Worm (Caenorhabditis elegans) whole organism, L3 larva: ENCODE results near the gene F46C8.8.

ENCODE experiments used
- ceh-9 ChIP-seq: sonication (generic microtip); optimal IDR thresholded peaks from 2 replicates; lab custom pipeline; 2018; ENCODE audit warnings: missing biosample characterization, missing genetic modification characterization
- daf-12 ChIP-seq: fragments of 150-350 bp; optimal IDR thresholded peaks from 2 replicates; lab custom pipeline; 2014; ENCODE audit warnings: missing biosample characterization, missing genetic modification reagents, missing genetic modification characterization
- elt-1 ChIP-seq: fragments of 150-350 bp; optimal IDR thresholded peaks from 2 replicates; lab custom pipeline; 2014; ENCODE audit warnings: missing biosample characterization, missing genetic modification characterization
- elt-2 ChIP-seq: sonication (generic microtip); optimal IDR thresholded peaks from 2 replicates; lab custom pipeline; 2016; ENCODE audit warnings: missing genetic modification reagents, mild to moderate bottlenecking, missing genetic modification characterization, missing compliant biosample characterization
- elt-3 ChIP-seq, 3 experiments: fragments of 150-350 bp in 1 of 3; sonication (generic microtip) in 2 of 3; optimal IDR thresholded peaks; 2 replicates in 2 of 3; 4 replicates in 1 of 3; lab custom pipeline; 2014 to 2017; ENCODE audit warnings: missing biosample characterization in 3 of 3, missing genetic modification characterization in 3 of 3
- eor-1 ChIP-seq, 2 experiments: fragments of 150-350 bp; optimal IDR thresholded peaks; 2 replicates each; lab custom pipeline; 2014 to 2018; ENCODE audit warnings: missing biosample characterization in 2 of 2, missing genetic modification characterization in 2 of 2
- fkh-2 ChIP-seq: fragments of 150-350 bp; optimal IDR thresholded peaks from 2 replicates; lab custom pipeline; 2014; ENCODE audit warnings: missing biosample characterization, missing genetic modification reagents, missing genetic modification characterization
- mdl-1 ChIP-seq: fragments of 150-350 bp; optimal IDR thresholded peaks from 2 replicates; lab custom pipeline; 2014; ENCODE audit warnings: missing biosample characterization, missing genetic modification characterization
- nfya-1 ChIP-seq: sonication (generic microtip); optimal IDR thresholded peaks from 2 replicates; lab custom pipeline; 2017; ENCODE audit warnings: missing genetic modification characterization, mild to moderate bottlenecking, missing compliant biosample characterization, antibody characterized with exemption, moderate library complexity; ENCODE audit not compliant: insufficient read depth
- nhr-11 ChIP-seq: fragments of 150-350 bp; optimal IDR thresholded peaks from 2 replicates; lab custom pipeline; 2014; ENCODE audit warnings: missing biosample characterization, missing genetic modification characterization
- nhr-23 ChIP-seq: fragments of 150-350 bp; optimal IDR thresholded peaks from 2 replicates; lab custom pipeline; 2014; ENCODE audit warnings: missing biosample characterization, missing genetic modification reagents, missing genetic modification characterization
- nhr-237 ChIP-seq: fragments of 150-350 bp; optimal IDR thresholded peaks from 2 replicates; lab custom pipeline; 2014; ENCODE audit warnings: missing biosample characterization, missing genetic modification characterization
- nhr-25 ChIP-seq: sonication (generic microtip); optimal IDR thresholded peaks from 2 replicates; lab custom pipeline; 2017; ENCODE audit warnings: missing biosample characterization, missing genetic modification characterization
- nhr-28 ChIP-seq: fragments of 150-350 bp; optimal IDR thresholded peaks from 2 replicates; lab custom pipeline; 2014; ENCODE audit warnings: missing biosample characterization, missing genetic modification characterization
- nhr-67 ChIP-seq: fragments of 150-350 bp; optimal IDR thresholded peaks from 2 replicates; lab custom pipeline; 2014; ENCODE audit warnings: missing biosample characterization, missing genetic modification characterization
- nhr-77 ChIP-seq: fragments of 150-350 bp; optimal IDR thresholded peaks from 2 replicates; lab custom pipeline; 2014; ENCODE audit warnings: missing biosample characterization, missing genetic modification characterization
- pqm-1 ChIP-seq: fragments of 150-350 bp; optimal IDR thresholded peaks from 2 replicates; lab custom pipeline; 2017; ENCODE audit warnings: missing biosample characterization, missing genetic modification characterization, inconsistent platforms
- skn-1 ChIP-seq: fragments of 150-350 bp; optimal IDR thresholded peaks from 2 replicates; lab custom pipeline; 2014; ENCODE audit warnings: missing biosample characterization, missing genetic modification characterization
- zag-1 ChIP-seq: fragments of 150-350 bp; optimal IDR thresholded peaks from 2 replicates; lab custom pipeline; 2014; ENCODE audit warnings: missing biosample characterization, missing genetic modification characterization

F46C8.8 gene

ce11 chrX:7507141-7507540, 47.1 kb downstream of the F46C8.8 start:
- TF ChIP-seq pqm-1 (tag; lab: Kevin White, UChicago) (no peak), mdl-1 (tag; lab: Kevin White, UChicago) (no peak), elt-1 (tag; lab: Kevin White, UChicago) (no peak), zag-1 (tag; lab: Kevin White, UChicago) (no peak), fkh-2 (tag; lab: Kevin White, UChicago) (no peak), nhr-237 (tag; lab: Kevin White, UChicago) (no peak), elt-2 (no peak), daf-12 (tag; lab: Kevin White, UChicago) (no peak), ceh-9 (tag; lab: Kevin White, UChicago) (no peak)

- TF ChIP-seq skn-1 (tag; lab: Kevin White, UChicago) (no peak), nhr-23 (tag; lab: Kevin White, UChicago) (no peak), elt-3 (tag; optimal IDR thresholded peaks at IDR 0.05; lab: Kevin White, UChicago) (no peak), nhr-28 (tag; lab: Kevin White, UChicago) (no peak), nhr-11 (tag; lab: Kevin White, UChicago) (no peak), nhr-25 (tag; lab: Kevin White, UChicago) (no peak), eor-1 (tag; optimal IDR thresholded peaks at IDR 0.05; lab: Kevin White, UChicago) (no peak), nfya-1 (tag; lab: Kevin White, UChicago) (no peak)
Observed at ce11 chrX:7506533-7506932, 47.7 kb downstream of the F46C8.8 start, which contains the start of gene lgc-11. lgc-11 (minus strand) TSS chrX:7506633.

- TF ChIP-seq nfya-1 (tag; lab: Kevin White, UChicago) (no peak), nhr-77 (no peak), nhr-67 (tag; lab: Kevin White, UChicago) (no peak), nhr-237 (tag; lab: Kevin White, UChicago) (no peak), nhr-23 (tag; lab: Kevin White, UChicago) (no peak), ceh-9 (tag; lab: Kevin White, UChicago) (no peak)
Observed at ce11 chrX:7502807-7503206, 51.4 kb downstream of the F46C8.8 start, which contains the start of gene F48E3.6. F48E3.6 (minus strand) TSS chrX:7502907.
